Fruit fly (Drosophila melanogaster) whole organism, embryonic: ENCODE results near the gene HP1e.

Experiments
- Atf-2 ChIP-seq: fragments of 200-800 bp; sonication (Bioruptor generic); optimal IDR thresholded peaks from 2 replicates; lab custom pipeline; 2016; ENCODE audit warnings: missing biosample characterization, missing genetic modification characterization
- CG10431 ChIP-seq: fragments of 200-800 bp; sonication (Bioruptor generic); optimal IDR thresholded peaks from 3 replicates; lab custom pipeline; 2018; ENCODE audit warnings: missing biosample characterization, mild to moderate bottlenecking, missing genetic modification characterization
- CG12299 ChIP-seq: fragments of 200-800 bp; sonication (Bioruptor generic); optimal IDR thresholded peaks from 2 replicates; lab custom pipeline; 2018; ENCODE audit warnings: missing biosample characterization, mild to moderate bottlenecking, missing genetic modification characterization
- CG13424 ChIP-seq: fragments of 200-800 bp; sonication (Bioruptor generic); optimal IDR thresholded peaks from 2 replicates; lab custom pipeline; 2019; ENCODE audit warnings: missing biosample characterization, mild to moderate bottlenecking, missing genetic modification characterization, moderate library complexity
- CG14965 ChIP-seq: fragments of 200-800 bp; sonication (Bioruptor generic); optimal IDR thresholded peaks from 2 replicates; lab custom pipeline; 2016; ENCODE audit warnings: missing biosample characterization, missing genetic modification characterization, borderline replicate concordance
- CG1647 ChIP-seq: fragments of 200-800 bp; sonication (Bioruptor generic); optimal IDR thresholded peaks from 3 replicates; lab custom pipeline; 2016; ENCODE audit warnings: missing biosample characterization, missing genetic modification characterization
- CG16813 ChIP-seq: fragments of 200-800 bp; sonication (Bioruptor generic); IDR thresholded peaks from 3 replicates; pipeline ENCODE4 v1.3.6; 2022; ENCODE audit warnings: missing biosample characterization, missing genetic modification characterization; ENCODE audit not compliant: partially characterized antibody
- CG17802 ChIP-seq: fragments of 200-800 bp; sonication (Bioruptor generic); optimal IDR thresholded peaks from 2 replicates; lab custom pipeline; 2018; ENCODE audit warnings: missing biosample characterization, mild to moderate bottlenecking, missing genetic modification characterization, moderate library complexity
- CG2120 ChIP-seq: fragments of 200-800 bp; sonication (Bioruptor generic); optimal IDR thresholded peaks from 3 replicates; lab custom pipeline; 2016; ENCODE audit warnings: missing biosample characterization, missing genetic modification characterization
- CG2199 ChIP-seq: fragments of 200-800 bp; sonication (Bioruptor generic); IDR thresholded peaks from 3 replicates; pipeline ENCODE4 v1.3.6; 2022; ENCODE audit warnings: missing biosample characterization, missing genetic modification characterization
- CG30431 ChIP-seq: fragments of 200-800 bp; sonication (Bioruptor generic); optimal IDR thresholded peaks from 2 replicates; lab custom pipeline; 2017; ENCODE audit warnings: missing biosample characterization, missing genetic modification characterization
- CG33213 ChIP-seq: fragments of 200-800 bp; sonication (Bioruptor generic); optimal IDR thresholded peaks from 3 replicates; lab custom pipeline; 2016; ENCODE audit warnings: missing biosample characterization, missing genetic modification characterization
- CG7556 ChIP-seq: fragments of 200-800 bp; sonication (Bioruptor generic); optimal IDR thresholded peaks from 2 replicates; lab custom pipeline; 2017; ENCODE audit warnings: missing biosample characterization, mild to moderate bottlenecking, missing genetic modification characterization
- CG8290 ChIP-seq, 3 experiments: fragments of 200-800 bp; sonication (Bioruptor generic); optimal IDR thresholded peaks; 2 replicates each; lab custom pipeline; 2016 to 2019; ENCODE audit warnings: missing biosample characterization in 3 of 3, missing genetic modification characterization in 3 of 3, mild to moderate bottlenecking in 2 of 3, moderate library complexity in 1 of 3
- Camta ChIP-seq: fragments of 200-800 bp; sonication (Bioruptor generic); optimal IDR thresholded peaks from 2 replicates; lab custom pipeline; 2016; ENCODE audit warnings: missing biosample characterization, missing genetic modification characterization
- Elba2 ChIP-seq: fragments of 200-800 bp; sonication (Bioruptor generic); optimal IDR thresholded peaks from 3 replicates; lab custom pipeline; 2016; ENCODE audit warnings: missing biosample characterization, missing genetic modification characterization
- GATAe ChIP-seq: fragments of 200-800 bp; sonication (Bioruptor generic); conservative IDR thresholded peaks from 2 replicates; pipeline ENCODE4 v1.3.6; 2022; ENCODE audit warnings: missing biosample characterization, missing genetic modification characterization
- HLH4C ChIP-seq: fragments of 200-800 bp; sonication (Bioruptor generic); IDR thresholded peaks from 3 replicates; pipeline ENCODE4 v1.3.6; 2022; ENCODE audit warnings: missing biosample characterization, missing genetic modification characterization; ENCODE audit not compliant: partially characterized antibody
- Hmx ChIP-seq: fragments of 200-800 bp; sonication (Bioruptor generic); optimal IDR thresholded peaks from 2 replicates; lab custom pipeline; 2016; ENCODE audit warnings: missing biosample characterization, missing genetic modification characterization
- Hr78 ChIP-seq, 2 experiments: fragments of 200-800 bp in 1 of 2; fragments of >200 bp in 1 of 2; sonication (Bioruptor generic) in 1 of 2; optimal IDR thresholded peaks; 2 replicates each; lab custom pipeline; 2017 to 2019; ENCODE audit warnings: missing biosample characterization in 2 of 2, missing genetic modification characterization in 2 of 2, mild to moderate bottlenecking in 1 of 2, moderate library complexity in 1 of 2
- MESR4 ChIP-seq: fragments of 200-800 bp; sonication (Bioruptor generic); optimal IDR thresholded peaks from 2 replicates; lab custom pipeline; 2018; ENCODE audit warnings: missing biosample characterization, mild to moderate bottlenecking, missing genetic modification characterization, moderate library complexity
- Med ChIP-seq: fragments of 200-800 bp; sonication (Bioruptor generic); peaks from one replicate; lab custom pipeline; 2016; ENCODE audit warnings: missing biosample characterization, missing genetic modification characterization, mild to moderate bottlenecking, inconsistent platforms, moderate library complexity
- Nf-YA ChIP-seq: fragments of 200-800 bp; sonication (Bioruptor generic); IDR thresholded peaks from 2 replicates; pipeline ENCODE4 v1.3.6; 2022; ENCODE audit warnings: missing biosample characterization, missing genetic modification characterization
- Nf-YC ChIP-seq: fragments of 200-800 bp; optimal IDR thresholded peaks from 3 replicates; lab custom pipeline; 2019; ENCODE audit warnings: missing biosample characterization, mild to moderate bottlenecking, missing genetic modification characterization, moderate library complexity
- Oli ChIP-seq: fragments of 200-800 bp; sonication (Bioruptor generic); optimal IDR thresholded peaks from 2 replicates; lab custom pipeline; 2018; ENCODE audit warnings: missing biosample characterization, mild to moderate bottlenecking, missing genetic modification characterization, moderate library complexity
- Poxn ChIP-seq: fragments of 200-800 bp; sonication (Bioruptor generic); IDR thresholded peaks from 2 replicates; pipeline ENCODE4 v1.3.6; 2022; ENCODE audit warnings: missing biosample characterization, missing genetic modification characterization
- chinmo ChIP-seq: fragments of 200-800 bp; sonication (Bioruptor generic); IDR thresholded peaks from 4 replicates; pipeline ENCODE4 v1.3.6; 2022; ENCODE audit warnings: missing biosample characterization, missing genetic modification characterization; ENCODE audit not compliant: partially characterized antibody
- eyg ChIP-seq: fragments of 200-800 bp; sonication (Bioruptor generic); optimal IDR thresholded peaks from 3 replicates; lab custom pipeline; 2016; ENCODE audit warnings: missing biosample characterization, missing genetic modification characterization
- gcm ChIP-seq: fragments of 200-800 bp; sonication (Bioruptor generic); optimal IDR thresholded peaks from 2 replicates; lab custom pipeline; 2019; ENCODE audit warnings: missing biosample characterization, mild to moderate bottlenecking, missing genetic modification characterization, moderate library complexity
- gsb-n ChIP-seq: fragments of 200-800 bp; sonication (Bioruptor generic); optimal IDR thresholded peaks from 3 replicates; lab custom pipeline; 2018; ENCODE audit warnings: missing biosample characterization, mild to moderate bottlenecking, missing genetic modification characterization
- jing ChIP-seq: fragments of 200-800 bp; sonication (Bioruptor generic); optimal IDR thresholded peaks from 2 replicates; lab custom pipeline; 2018; ENCODE audit warnings: missing biosample characterization, mild to moderate bottlenecking, missing genetic modification characterization
- lov ChIP-seq, 2 experiments: fragments of 200-800 bp in 1 of 2; fragments of >200 bp in 1 of 2; sonication (Bioruptor generic) in 1 of 2; IDR thresholded peaks in 1 of 2; optimal IDR thresholded peaks in 1 of 2; 2 replicates in 1 of 2; 3 replicates in 1 of 2; pipeline versions ENCODE4 v1.3.6 to Lab custom; 2017 to 2022; ENCODE audit warnings: missing biosample characterization in 1 of 2, missing genetic modification characterization in 1 of 2
- p53 ChIP-seq: fragments of 200-800 bp; sonication (Bioruptor generic); optimal IDR thresholded peaks from 2 replicates; lab custom pipeline; 2016; ENCODE audit warnings: missing biosample characterization, missing genetic modification characterization
- pan ChIP-seq, 4 experiments: fragments of >200 bp in 3 of 4; fragments of 200-800 bp in 1 of 4; sonication (Bioruptor generic) in 1 of 4; optimal IDR thresholded peaks in 3 of 4; IDR thresholded peaks in 1 of 4; 2 replicates each; pipeline versions ENCODE4 v1.3.6 to Lab custom; 2017 to 2022; ENCODE audit warnings: missing biosample characterization in 2 of 4, missing genetic modification characterization in 2 of 4, mixed read lengths in 1 of 4
- pb ChIP-seq: fragments of 200-800 bp; sonication (Bioruptor generic); optimal IDR thresholded peaks from 3 replicates; lab custom pipeline; 2016; ENCODE audit warnings: missing biosample characterization, missing genetic modification characterization
- rib ChIP-seq: fragments of 200-800 bp; sonication (Bioruptor generic); IDR thresholded peaks from 2 replicates; pipeline ENCODE4 v1.3.6; 2022; ENCODE audit warnings: missing biosample characterization, missing genetic modification characterization
- shn ChIP-seq: fragments of 200-800 bp; sonication (Bioruptor generic); optimal IDR thresholded peaks from 3 replicates; lab custom pipeline; 2016; ENCODE audit warnings: missing biosample characterization, missing genetic modification characterization
- sna ChIP-seq: fragments of 200-800 bp; sonication (Bioruptor generic); IDR thresholded peaks from 2 replicates; pipeline ENCODE4 v1.3.6; 2022; ENCODE audit warnings: missing biosample characterization, missing genetic modification characterization; ENCODE audit not compliant: partially characterized antibody
- wdn ChIP-seq: fragments of 200-800 bp; sonication (Bioruptor generic); IDR thresholded peaks from 2 replicates; pipeline ENCODE4 v1.3.6; 2022; ENCODE audit warnings: missing biosample characterization, missing genetic modification characterization
- zen2 ChIP-seq: fragments of 200-800 bp; sonication (Bioruptor generic); IDR thresholded peaks from 3 replicates; pipeline ENCODE4 v1.3.6; 2022; ENCODE audit warnings: missing biosample characterization, missing genetic modification characterization; ENCODE audit not compliant: partially characterized antibody

HP1e gene

dm6 chr3R:9343022-9343587 is 21.5 kb downstream of the HP1e start (continued):
- no peak for TF ChIP-seq Oli (tag; lab: Kevin White, UChicago)
- no peak for TF ChIP-seq Elba2 (GFP tag; lab: Kevin White, UChicago)
- TF ChIP-seq CG12299 (tag; lab: Kevin White, UChicago), result no peak
- no peak for TF ChIP-seq CG16813 (GFP tag; lab: Robert Waterston, UW)
- no peak for TF ChIP-seq CG30431 (GFP tag; lab: Kevin White, UChicago)
- no peak for TF ChIP-seq Nf-YC
- TF ChIP-seq pan (optimal IDR thresholded peaks at IDR 0.05; lab: Kevin White, UChicago), result no peak
- TF ChIP-seq pan (GFP tag; optimal IDR thresholded peaks at IDR 0.05 in 1 of 2, IDR thresholded peaks at IDR 0.05 in 1 of 2), result peak in 1 of 2 experiments; percentile 5
- no peak for TF ChIP-seq jing (GFP tag; lab: Kevin White, UChicago)
- TF ChIP-seq chinmo (GFP tag; lab: Robert Waterston, UW), result 0 out of 4 replicates have a peak, but pooled peaks have one; percentile 51
- TF ChIP-seq CG33213 (GFP tag; lab: Kevin White, UChicago), result no peak
- TF ChIP-seq wdn (GFP tag; lab: Robert Waterston, UW), result 0 out of 2 replicates have a peak, but pooled peaks have one; percentile 20
- no peak for TF ChIP-seq CG2120 (GFP tag; lab: Kevin White, UChicago)
- TF ChIP-seq CG13424, result no peak
- TF ChIP-seq gsb-n (tag; lab: Kevin White, UChicago), result no peak
- TF ChIP-seq Camta (GFP tag; lab: Kevin White, UChicago), result no peak
- no peak for TF ChIP-seq pb (GFP tag; lab: Kevin White, UChicago)
- TF ChIP-seq Poxn (GFP tag; lab: Robert Waterston, UW), result no peak
- TF ChIP-seq p53 (GFP tag; lab: Kevin White, UChicago), result peak; percentile 31
- peak; percentile 6 for TF ChIP-seq eyg (GFP tag; lab: Kevin White, UChicago)
- no peak for TF ChIP-seq sna (GFP tag; lab: Robert Waterston, UW)
- no peak for TF ChIP-seq Nf-YA
- TF ChIP-seq zen2 (GFP tag; lab: Robert Waterston, UW), result no peak
- TF ChIP-seq HLH4C (GFP tag; lab: Robert Waterston, UW), result no peak
- TF ChIP-seq Hmx (GFP tag; lab: Kevin White, UChicago), result no peak
- 0 out of 2 replicates have a peak, but pooled peaks have one; percentile 50 for TF ChIP-seq GATAe (GFP tag; lab: Robert Waterston, UW)
- TF ChIP-seq MESR4 (GFP tag; lab: Kevin White, UChicago), result no peak
- TF ChIP-seq CG2199 (GFP tag; lab: Robert Waterston, UW), result peak; percentile 75; the same call in 1 of the 3 replicates
- no peak for TF ChIP-seq rib (GFP tag; lab: Robert Waterston, UW)
- no peak for TF ChIP-seq CG8290 (GFP tag; optimal IDR thresholded peaks at IDR 0.05; lab: Kevin White, UChicago)
- peak in 1 of 2 experiments; percentile 28 for TF ChIP-seq CG8290 (tag; optimal IDR thresholded peaks at IDR 0.05; lab: Kevin White, UChicago)
- TF ChIP-seq lov (optimal IDR thresholded peaks at IDR 0.05; lab: Kevin White, UChicago), result no peak
- no peak for TF ChIP-seq lov (GFP tag; IDR thresholded peaks at IDR 0.05; lab: Robert Waterston, UW)
- no peak for TF ChIP-seq shn
- peak; percentile 82 for TF ChIP-seq Med
- no peak for TF ChIP-seq CG14965 (GFP tag; lab: Kevin White, UChicago)
- TF ChIP-seq CG17802, result no peak
- TF ChIP-seq Atf-2, result no peak
- no peak for TF ChIP-seq CG1647
- TF ChIP-seq CG7556 (GFP tag; lab: Kevin White, UChicago), result no peak
- peak; percentile 16 for TF ChIP-seq CG10431 (GFP tag; lab: Kevin White, UChicago)
- TF ChIP-seq Hr78 (GFP tag; optimal IDR thresholded peaks at IDR 0.05; lab: Kevin White, UChicago), result no peak
- TF ChIP-seq gcm, result peak; percentile 69
